Fruit fly (Drosophila melanogaster) whole organism, embryonic: ENCODE data around the gene VhaM9.7-d.
A peak's percentile ranks its signal among the peaks of the same experiment; 100 is the strongest.

ENCODE experiments used
- Adf1 ChIP-seq: fragments of 200-800 bp; sonication (Bioruptor generic); IDR thresholded peaks from 2 replicates; pipeline ENCODE4 v1.3.6; 2022; ENCODE audit warnings: missing biosample characterization, missing genetic modification characterization
- Blimp-1 ChIP-seq: fragments of 200-800 bp; sonication (Bioruptor generic); optimal IDR thresholded peaks from 3 replicates; lab custom pipeline; 2018; ENCODE audit warnings: missing biosample characterization, missing genetic modification characterization, mild to moderate bottlenecking, moderate library complexity, missing genetic modification reagents
- CG10431 ChIP-seq: fragments of 200-800 bp; sonication (Bioruptor generic); optimal IDR thresholded peaks from 3 replicates; lab custom pipeline; 2018; ENCODE audit warnings: missing biosample characterization, mild to moderate bottlenecking, missing genetic modification characterization
- CG10565 ChIP-seq: fragments of 200-800 bp; sonication (Bioruptor generic); optimal IDR thresholded peaks from 3 replicates; lab custom pipeline; 2016; ENCODE audit warnings: missing biosample characterization, mild to moderate bottlenecking, missing genetic modification characterization
- CG11398 ChIP-seq: fragments of 200-800 bp; sonication (Bioruptor generic); optimal IDR thresholded peaks from 2 replicates; lab custom pipeline; 2016; ENCODE audit warnings: missing biosample characterization, missing genetic modification characterization
- CG12769 ChIP-seq: fragments of 200-800 bp; sonication (Bioruptor generic); optimal IDR thresholded peaks from 2 replicates; lab custom pipeline; 2019; ENCODE audit warnings: missing biosample characterization, mild to moderate bottlenecking, missing genetic modification characterization, moderate library complexity
- CG13287 ChIP-seq: fragments of 200-800 bp; sonication (Bioruptor generic); IDR thresholded peaks from 2 replicates; pipeline ENCODE4 v1.3.6; 2022; ENCODE audit warnings: missing biosample characterization, missing genetic modification characterization; ENCODE audit not compliant: partially characterized antibody
- CG14965 ChIP-seq: fragments of 200-800 bp; sonication (Bioruptor generic); optimal IDR thresholded peaks from 2 replicates; lab custom pipeline; 2016; ENCODE audit warnings: missing biosample characterization, missing genetic modification characterization, borderline replicate concordance
- CG15479 ChIP-seq: fragments of 200-800 bp; sonication (Bioruptor generic); optimal IDR thresholded peaks from 3 replicates; lab custom pipeline; 2019; ENCODE audit warnings: missing biosample characterization, mild to moderate bottlenecking, missing genetic modification characterization, moderate library complexity
- CG1602 ChIP-seq: fragments of 200-800 bp; sonication (Bioruptor generic); optimal IDR thresholded peaks from 3 replicates; lab custom pipeline; 2016; ENCODE audit warnings: missing biosample characterization, missing genetic modification characterization
- CG16815 ChIP-seq: fragments of 200-800 bp; sonication (Bioruptor generic); optimal IDR thresholded peaks from 3 replicates; lab custom pipeline; 2017; ENCODE audit warnings: missing biosample characterization, mild to moderate bottlenecking, missing genetic modification characterization
- CG18764 ChIP-seq: fragments of 200-800 bp; sonication (Bioruptor generic); optimal IDR thresholded peaks from 3 replicates; lab custom pipeline; 2016; ENCODE audit warnings: missing biosample characterization, missing genetic modification characterization
- CG2116 ChIP-seq: fragments of 200-800 bp; sonication (Bioruptor generic); optimal IDR thresholded peaks from 3 replicates; lab custom pipeline; 2018; ENCODE audit warnings: missing biosample characterization, mild to moderate bottlenecking, missing genetic modification characterization
- CG2129 ChIP-seq: fragments of 200-800 bp; sonication (Bioruptor generic); IDR thresholded peaks from 2 replicates; pipeline ENCODE4 v1.3.6; 2022; ENCODE audit warnings: missing biosample characterization, missing genetic modification characterization; ENCODE audit not compliant: partially characterized antibody
- CG2678 ChIP-seq: fragments of 200-800 bp; sonication (Bioruptor generic); optimal IDR thresholded peaks from 3 replicates; lab custom pipeline; 2019; ENCODE audit warnings: missing biosample characterization, mild to moderate bottlenecking, missing genetic modification characterization, moderate library complexity
- CG2889 ChIP-seq: fragments of 200-800 bp; sonication (Bioruptor generic); IDR thresholded peaks from 3 replicates; pipeline ENCODE4 v1.3.6; 2022; ENCODE audit warnings: missing biosample characterization, missing genetic modification characterization
- CG30403 ChIP-seq: fragments of 200-800 bp; sonication (Bioruptor generic); optimal IDR thresholded peaks from 3 replicates; lab custom pipeline; 2016; ENCODE audit warnings: missing biosample characterization, missing genetic modification characterization
- CG31441 ChIP-seq: fragments of 200-800 bp; sonication (Bioruptor generic); IDR thresholded peaks from 2 replicates; pipeline ENCODE4 v1.3.6; 2022; ENCODE audit warnings: missing biosample characterization, missing genetic modification characterization
- CG3163 ChIP-seq: fragments of 200-800 bp; sonication (Bioruptor generic); optimal IDR thresholded peaks from 3 replicates; lab custom pipeline; 2016; ENCODE audit warnings: missing biosample characterization, missing genetic modification characterization
- CG4360 ChIP-seq: fragments of 200-800 bp; sonication (Bioruptor generic); IDR thresholded peaks from 2 replicates; pipeline ENCODE4 v1.3.6; 2022; ENCODE audit warnings: missing biosample characterization, missing genetic modification characterization
- CG6254 ChIP-seq: fragments of 200-800 bp; sonication (Bioruptor generic); optimal IDR thresholded peaks from 3 replicates; lab custom pipeline; 2017; ENCODE audit warnings: mild to moderate bottlenecking, missing biosample characterization, missing genetic modification reagents, missing genetic modification characterization
- CG7839 ChIP-seq: fragments of 200-800 bp; sonication (Bioruptor generic); optimal IDR thresholded peaks from 3 replicates; lab custom pipeline; 2018; ENCODE audit warnings: missing biosample characterization, mild to moderate bottlenecking, missing genetic modification characterization, moderate library complexity
- CG8089 ChIP-seq: fragments of 200-800 bp; sonication (Bioruptor generic); optimal IDR thresholded peaks from 3 replicates; lab custom pipeline; 2016; ENCODE audit warnings: missing biosample characterization, missing genetic modification characterization
- CG8388 ChIP-seq: fragments of 200-800 bp; sonication (Bioruptor generic); optimal IDR thresholded peaks from 2 replicates; lab custom pipeline; 2019; ENCODE audit warnings: missing biosample characterization, mild to moderate bottlenecking, missing genetic modification characterization, moderate library complexity
- CG9817 ChIP-seq: fragments of 200-800 bp; sonication (Bioruptor generic); optimal IDR thresholded peaks from 2 replicates; lab custom pipeline; 2018; ENCODE audit warnings: missing biosample characterization, mild to moderate bottlenecking, missing genetic modification characterization, moderate library complexity
- Camta ChIP-seq: fragments of 200-800 bp; sonication (Bioruptor generic); optimal IDR thresholded peaks from 2 replicates; lab custom pipeline; 2016; ENCODE audit warnings: missing biosample characterization, missing genetic modification characterization
- Drgx ChIP-seq: fragments of 200-800 bp; sonication (Bioruptor generic); IDR thresholded peaks from 2 replicates; pipeline ENCODE4 v1.3.6; 2022; ENCODE audit warnings: missing biosample characterization, missing genetic modification characterization
- Ets97D ChIP-seq: fragments of 200-800 bp; sonication (Bioruptor generic); optimal IDR thresholded peaks from 3 replicates; lab custom pipeline; 2016; ENCODE audit warnings: missing biosample characterization, missing genetic modification characterization
- Hand ChIP-seq: fragments of 200-800 bp; sonication (Bioruptor generic); optimal IDR thresholded peaks from 2 replicates; lab custom pipeline; 2017; ENCODE audit warnings: mild to moderate bottlenecking, missing biosample characterization, missing genetic modification reagents, missing genetic modification characterization
- HmgZ ChIP-seq: fragments of 200-800 bp; sonication (Bioruptor generic); optimal IDR thresholded peaks from 2 replicates; lab custom pipeline; 2018; ENCODE audit warnings: missing biosample characterization, mild to moderate bottlenecking, missing genetic modification characterization
- Nf-YA ChIP-seq: fragments of 200-800 bp; sonication (Bioruptor generic); IDR thresholded peaks from 2 replicates; pipeline ENCODE4 v1.3.6; 2022; ENCODE audit warnings: missing biosample characterization, missing genetic modification characterization
- Ravus ChIP-seq: fragments of 200-800 bp; sonication (Bioruptor generic); IDR thresholded peaks from 2 replicates; pipeline ENCODE4 v1.3.6; 2022; ENCODE audit warnings: missing biosample characterization, missing genetic modification characterization
- Rx ChIP-seq: fragments of 200-800 bp; sonication (Bioruptor generic); IDR thresholded peaks from 2 replicates; pipeline ENCODE4 v1.3.6; 2022; ENCODE audit warnings: missing biosample characterization, missing genetic modification characterization
- Usf ChIP-seq: fragments of 200-800 bp; sonication (Bioruptor generic); optimal IDR thresholded peaks from 2 replicates; lab custom pipeline; 2017; ENCODE audit warnings: missing genotype, missing biosample characterization, missing genetic modification characterization
- crc ChIP-seq: fragments of 200-800 bp; sonication (Bioruptor generic); optimal IDR thresholded peaks from 2 replicates; lab custom pipeline; 2016; ENCODE audit warnings: missing biosample characterization, missing genetic modification characterization
- croc ChIP-seq: fragments of 200-800 bp; sonication (Bioruptor generic); conservative IDR thresholded peaks from 3 replicates; pipeline ENCODE4 v1.3.6; 2022; ENCODE audit warnings: missing biosample characterization, missing genetic modification characterization
- exex ChIP-seq: fragments of 200-800 bp; sonication (Bioruptor generic); optimal IDR thresholded peaks from 4 replicates; lab custom pipeline; 2018; ENCODE audit warnings: missing biosample characterization, mild to moderate bottlenecking, missing genetic modification characterization, moderate library complexity
- ftz-f1 ChIP-seq: fragments of 200-800 bp; sonication (Bioruptor generic); optimal IDR thresholded peaks from 2 replicates; lab custom pipeline; 2016; ENCODE audit warnings: missing biosample characterization, missing genetic modification characterization
- inv ChIP-seq: fragments of 200-800 bp; sonication (Bioruptor generic); IDR thresholded peaks from 2 replicates; pipeline ENCODE4 v1.3.6; 2022; ENCODE audit warnings: missing biosample characterization, missing genetic modification characterization; ENCODE audit not compliant: partially characterized antibody
- knrl ChIP-seq: fragments of 200-800 bp; sonication (Bioruptor generic); IDR thresholded peaks from 3 replicates; pipeline ENCODE4 v1.3.6; 2022; ENCODE audit warnings: missing biosample characterization, missing genetic modification characterization; ENCODE audit not compliant: partially characterized antibody
- lbe ChIP-seq: fragments of 200-800 bp; sonication (Bioruptor generic); optimal IDR thresholded peaks from 2 replicates; lab custom pipeline; 2016; ENCODE audit warnings: missing biosample characterization, mild to moderate bottlenecking, missing genetic modification characterization
- mld ChIP-seq: fragments of 200-800 bp; sonication (Bioruptor generic); IDR thresholded peaks from 3 replicates; pipeline ENCODE4 v1.3.6; 2022; ENCODE audit warnings: missing biosample characterization, missing genetic modification characterization; ENCODE audit not compliant: partially characterized antibody
- nerfin-1 ChIP-seq: fragments of 200-800 bp; sonication (Bioruptor generic); optimal IDR thresholded peaks from 3 replicates; lab custom pipeline; 2019; ENCODE audit warnings: missing biosample characterization, mild to moderate bottlenecking, missing genetic modification characterization, moderate library complexity
- pros ChIP-seq: fragments of 200-800 bp; sonication (Bioruptor generic); optimal IDR thresholded peaks from 3 replicates; lab custom pipeline; 2019; ENCODE audit warnings: missing biosample characterization, mild to moderate bottlenecking, missing genetic modification characterization, moderate library complexity
- pum ChIP-seq: fragments of 200-800 bp; sonication (Bioruptor generic); optimal IDR thresholded peaks from 2 replicates; lab custom pipeline; 2016; ENCODE audit warnings: missing biosample characterization, missing genetic modification characterization
- sens-2 ChIP-seq: fragments of 200-800 bp; sonication (Bioruptor generic); IDR thresholded peaks from 2 replicates; pipeline ENCODE4 v1.3.6; 2022; ENCODE audit warnings: missing biosample characterization, missing genetic modification characterization
- so ChIP-seq: fragments of 200-800 bp; sonication (Bioruptor generic); IDR thresholded peaks from 3 replicates; pipeline ENCODE4 v1.3.6; 2022; ENCODE audit warnings: missing biosample characterization, missing genetic modification characterization
- sr ChIP-seq: fragments of 200-800 bp; sonication (Bioruptor generic); IDR thresholded peaks from 3 replicates; pipeline ENCODE4 v1.3.6; 2022; ENCODE audit warnings: missing biosample characterization, missing genetic modification characterization
- zen ChIP-seq: fragments of 200-800 bp; sonication (Bioruptor generic); optimal IDR thresholded peaks from 3 replicates; lab custom pipeline; 2018; ENCODE audit warnings: missing biosample characterization, mild to moderate bottlenecking, missing genetic modification characterization, moderate library complexity

The VhaM9.7-d gene

dm6 chr3R:16934154-16934992 lies 40.6 kb upstream of the VhaM9.7-d start (continued):
- peak; percentile 99 for TF ChIP-seq CG3163
- TF ChIP-seq nerfin-1: no peak
- no peak for TF ChIP-seq CG18764 (GFP tag; lab: Kevin White, UChicago)
- no peak for TF ChIP-seq sr (GFP tag; lab: Robert Waterston, UW)
- no peak for TF ChIP-seq CG10565
- no peak for TF ChIP-seq Camta (GFP tag; lab: Kevin White, UChicago)
- no peak for TF ChIP-seq CG31441 (GFP tag; lab: Robert Waterston, UW)
- TF ChIP-seq CG7839 (tag; lab: Kevin White, UChicago): no peak
- TF ChIP-seq CG1602 (GFP tag; lab: Kevin White, UChicago): no peak
- no peak for TF ChIP-seq croc (GFP tag; lab: Robert Waterston, UW)
- TF ChIP-seq CG16815 (GFP tag; lab: Kevin White, UChicago): no peak
- TF ChIP-seq lbe (GFP tag; lab: Kevin White, UChicago): no peak
- no peak for TF ChIP-seq CG2129 (GFP tag; lab: Robert Waterston, UW)
- TF ChIP-seq CG30403 (GFP tag; lab: Kevin White, UChicago): no peak
- no peak for TF ChIP-seq ftz-f1 (GFP tag; lab: Kevin White, UChicago)
- no peak for TF ChIP-seq CG11398 (GFP tag; lab: Kevin White, UChicago)
- TF ChIP-seq crc (GFP tag; lab: Kevin White, UChicago): no peak
- TF ChIP-seq so (GFP tag; lab: Robert Waterston, UW): no peak
- TF ChIP-seq CG4360: peak; percentile 93
- TF ChIP-seq knrl: no peak
- TF ChIP-seq Ravus (GFP tag; lab: Robert Waterston, UW): no peak
- no peak for TF ChIP-seq CG2889 (GFP tag; lab: Robert Waterston, UW)
- no peak for TF ChIP-seq HmgZ (tag; lab: Kevin White, UChicago)
- no peak for TF ChIP-seq sens-2 (GFP tag; lab: Robert Waterston, UW)
- no peak for TF ChIP-seq exex
- no peak for TF ChIP-seq Ets97D (GFP tag; lab: Kevin White, UChicago)
- no peak for TF ChIP-seq CG10431 (GFP tag; lab: Kevin White, UChicago)
- TF ChIP-seq zen (tag; lab: Kevin White, UChicago): no peak
- no peak for TF ChIP-seq Drgx (GFP tag; lab: Robert Waterston, UW)
- 0 out of 2 replicates have a peak, but pooled peaks have one; percentile 30 for TF ChIP-seq Nf-YA
- peak; percentile 67 for TF ChIP-seq Adf1 (GFP tag; lab: Robert Waterston, UW)
- TF ChIP-seq CG9817 (tag; lab: Kevin White, UChicago): no peak
- TF ChIP-seq Rx (GFP tag; lab: Robert Waterston, UW): no peak
- peak; percentile 95 for TF ChIP-seq CG6254 (GFP tag; lab: Kevin White, UChicago)
- TF ChIP-seq Usf: no peak
- TF ChIP-seq Hand: no peak
- TF ChIP-seq Blimp-1 (GFP tag; lab: Kevin White, UChicago): no peak
- TF ChIP-seq CG12769 (tag; lab: Kevin White, UChicago): no peak
- TF ChIP-seq inv (GFP tag; lab: Robert Waterston, UW): no peak
- TF ChIP-seq CG14965 (GFP tag; lab: Kevin White, UChicago): no peak
- TF ChIP-seq CG13287 (GFP tag; lab: Robert Waterston, UW): no peak
- TF ChIP-seq CG2116 (GFP tag; lab: Kevin White, UChicago): no peak
- TF ChIP-seq CG8089 (GFP tag; lab: Kevin White, UChicago): no peak
- TF ChIP-seq CG15479 (GFP tag; lab: Kevin White, UChicago): peak; percentile 53
- no peak for TF ChIP-seq pros
- no peak for TF ChIP-seq CG8388 (GFP tag; lab: Kevin White, UChicago)
- TF ChIP-seq CG2678 (tag; lab: Kevin White, UChicago): no peak
- no peak for TF ChIP-seq mld (GFP tag; lab: Robert Waterston, UW)
- TF ChIP-seq pum (GFP tag; lab: Kevin White, UChicago): no peak
